Fruit fly (Drosophila melanogaster): ENCODE data around the gene Had1.

Gene Had1

dm6 chrX:16279340-16279941 lies 29.0 kb downstream of the Had1 start (continued):
- TF ChIP-seq Six4 (GFP tag; optimal IDR thresholded peaks at IDR 0.05), result peak; percentile 58
- TF ChIP-seq CG4707 (GFP tag; optimal IDR thresholded peaks at IDR 0.05), result peak; percentile 37
- peak; percentile 79 for TF ChIP-seq Nf-YA (GFP tag; IDR thresholded peaks at IDR 0.05)
- peak; percentile 74 for TF ChIP-seq tin (GFP tag; optimal IDR thresholded peaks at IDR 0.05)
- TF ChIP-seq mam (GFP tag; optimal IDR thresholded peaks at IDR 0.05), result peak; percentile 96
- TF ChIP-seq CG1233 (GFP tag; optimal IDR thresholded peaks at IDR 0.05), result peak; percentile 92
- TF ChIP-seq Stat92E (GFP tag; optimal IDR thresholded peaks at IDR 0.05), result no peak
- TF ChIP-seq CG1603 (tag; optimal IDR thresholded peaks at IDR 0.05), result peak; percentile 86
- TF ChIP-seq ham (GFP tag; IDR thresholded peaks at IDR 0.05), result peak; percentile 50; the same call in 1 of the 2 replicates
- 0 out of 3 replicates have a peak, but pooled peaks have one; percentile 19 for TF ChIP-seq HLH4C (GFP tag; IDR thresholded peaks at IDR 0.05; ENCODE audit: partially characterized antibody)
- peak; percentile 74 for TF ChIP-seq Chrac-16 (GFP tag; optimal IDR thresholded peaks at IDR 0.05)
- TF ChIP-seq Nf-YB (GFP tag; optimal IDR thresholded peaks at IDR 0.05), result peak; percentile 5
- peak; percentile 41 for TF ChIP-seq CG34376 (GFP tag; optimal IDR thresholded peaks at IDR 0.05)
- TF ChIP-seq Sox100B (GFP tag; optimal IDR thresholded peaks at IDR 0.05), result peak; percentile 70
- TF ChIP-seq ems (GFP tag; optimal IDR thresholded peaks at IDR 0.05), result peak; percentile 75
- peak; percentile 64 for TF ChIP-seq Vsx1 (GFP tag; optimal IDR thresholded peaks at IDR 0.05)
- no peak for TF ChIP-seq YL-1 (GFP tag; optimal IDR thresholded peaks at IDR 0.05)
- peak; percentile 89 for TF ChIP-seq CG7372 (GFP tag; IDR thresholded peaks at IDR 0.05)
- peak; percentile 39 for TF ChIP-seq CG14710 (tag; optimal IDR thresholded peaks at IDR 0.05)
- TF ChIP-seq D19A (tag; optimal IDR thresholded peaks at IDR 0.05), result peak; percentile 64
- TF ChIP-seq Neu2 (GFP tag; optimal IDR thresholded peaks at IDR 0.05; ENCODE audit: borderline replicate concordance), result no peak
- TF ChIP-seq p53 (GFP tag; optimal IDR thresholded peaks at IDR 0.05), result peak; percentile 77
- TF ChIP-seq Ssrp (tag; optimal IDR thresholded peaks at IDR 0.05), result peak; percentile 75
- peak; percentile 62 for TF ChIP-seq CHES-1-like (GFP tag; optimal IDR thresholded peaks at IDR 0.05)
- no peak for TF ChIP-seq tna (GFP tag; IDR thresholded peaks at IDR 0.05; ENCODE audit: partially characterized antibody)
- peak; percentile 89 for TF ChIP-seq CG11504 (tag; optimal IDR thresholded peaks at IDR 0.05)
- no peak for TF ChIP-seq Spps (tag; optimal IDR thresholded peaks at IDR 0.05)
- TF ChIP-seq insv (GFP tag; optimal IDR thresholded peaks at IDR 0.05), result no peak
- peak; percentile 81 for TF ChIP-seq CG9609 (GFP tag; optimal IDR thresholded peaks at IDR 0.05)
- TF ChIP-seq CG31365 (tag; optimal IDR thresholded peaks at IDR 0.05), result peak; percentile 10
- peak; percentile 73 for TF ChIP-seq CG10654 (GFP tag; optimal IDR thresholded peaks at IDR 0.05)
- TF ChIP-seq jumu (GFP tag; optimal IDR thresholded peaks at IDR 0.05), result peak; percentile 93
- TF ChIP-seq CG11247 (GFP tag; IDR thresholded peaks at IDR 0.05), result peak; percentile 83
- peak; percentile 92 for TF ChIP-seq row (GFP tag; IDR thresholded peaks at IDR 0.05)
- peak; percentile 61 for TF ChIP-seq D19B (GFP tag; optimal IDR thresholded peaks at IDR 0.05)
- TF ChIP-seq croc (GFP tag; conservative IDR thresholded peaks at IDR 0.05), result peak; percentile 83
- peak; percentile 56 for TF ChIP-seq CG13123 (GFP tag; optimal IDR thresholded peaks at IDR 0.05)
- peak; percentile 54 for TF ChIP-seq CG5180 (GFP tag; optimal IDR thresholded peaks at IDR 0.05)
- TF ChIP-seq CG9437 (GFP tag; optimal IDR thresholded peaks at IDR 0.05), result peak; percentile 51
- no peak for TF ChIP-seq TFAM (GFP tag; optimal IDR thresholded peaks at IDR 0.05)
- TF ChIP-seq Dad (GFP tag; optimal IDR thresholded peaks at IDR 0.05), result peak; percentile 74
- TF ChIP-seq Atf-2 (GFP tag; optimal IDR thresholded peaks at IDR 0.05), result peak; percentile 75
- peak; percentile 78 for TF ChIP-seq az2 (GFP tag; optimal IDR thresholded peaks at IDR 0.05)
- peak; percentile 41 for TF ChIP-seq CG11398 (GFP tag; optimal IDR thresholded peaks at IDR 0.05)
- peak; percentile 80 for TF ChIP-seq CG6175 (GFP tag; IDR thresholded peaks at IDR 0.05)
- TF ChIP-seq CG6254 (GFP tag; optimal IDR thresholded peaks at IDR 0.05), result peak; percentile 43
- peak; percentile 81 for TF ChIP-seq stc (GFP tag; IDR thresholded peaks at IDR 0.05)
- TF ChIP-seq CG7745 (tag; optimal IDR thresholded peaks at IDR 0.05), result no peak
- peak; percentile 41 for TF ChIP-seq PHDP (tag; optimal IDR thresholded peaks at IDR 0.05)

Measured in whole organism, embryonic.